Worm (Caenorhabditis elegans): Measurements from ENCODE around the gene nhr-269.
"Not testable (repeated sequence)": the region's sequence is repeated elsewhere in the genome, so short reads cannot be mapped to it uniquely, and the experiment has no call there.

Gene nhr-269

ce11 chrV:15388820-15389384 lies 19.3 kb upstream of the nhr-269 start, which contains the start of gene srh-170:
Gene srh-170, minus strand, starts transcription at chrV:15388870.
- TF ChIP-seq him-1 (tag; optimal IDR thresholded peaks at IDR 0.05), result no peak
- TF ChIP-seq W03F9.2 (tag; optimal IDR thresholded peaks at IDR 0.05), result no peak
- no peak for TF ChIP-seq dao-5 (tag; optimal IDR thresholded peaks at IDR 0.05)

- TF ChIP-seq him-1 (tag; optimal IDR thresholded peaks at IDR 0.05) (no peak), W03F9.2 (tag; optimal IDR thresholded peaks at IDR 0.05) (no peak), dao-5 (tag; optimal IDR thresholded peaks at IDR 0.05) (no peak)
These were observed 15.1 kb upstream of the nhr-269 start, which contains the start of gene str-102 for ce11 chrV:15384733-15385132. Gene str-102, plus strand, starts transcription at chrV:15385033.

- TF ChIP-seq W03F9.2 (tag; optimal IDR thresholded peaks at IDR 0.05), result no peak
These were observed 14.1 kb upstream of the nhr-269 start, which contains the start of gene str-88 for ce11 chrV:15383739-15384138. Gene str-88, minus strand, starts transcription at chrV:15383839.

- TF ChIP-seq dao-5 (tag; optimal IDR thresholded peaks at IDR 0.05), result no peak
- TF ChIP-seq W03F9.2 (tag; optimal IDR thresholded peaks at IDR 0.05), result no peak
- TF ChIP-seq him-1 (tag; optimal IDR thresholded peaks at IDR 0.05), result no peak
These were observed 11.2 kb upstream of the nhr-269 start, which contains the start of gene dhs-23 for ce11 chrV:15380857-15381256. Gene dhs-23, plus strand, starts transcription at chrV:15381219.

ce11 chrV:15379817-15380216 lies 10.2 kb upstream of the nhr-269 start, which contains the start of gene srh-251:
Gene srh-251, minus strand, starts transcription at chrV:15379917.
- TF ChIP-seq W03F9.2 (tag; optimal IDR thresholded peaks at IDR 0.05) (no peak), dao-5 (tag; optimal IDR thresholded peaks at IDR 0.05) (no peak), him-1 (tag; optimal IDR thresholded peaks at IDR 0.05) (no peak)

- no peak for TF ChIP-seq him-1 (tag; optimal IDR thresholded peaks at IDR 0.05)
- no peak for TF ChIP-seq W03F9.2 (tag; optimal IDR thresholded peaks at IDR 0.05)
- TF ChIP-seq dao-5 (tag; optimal IDR thresholded peaks at IDR 0.05), result no peak
These were observed 8.3 kb upstream of the nhr-269 start, which contains the start of gene srh-122 for ce11 chrV:15377903-15378302. Gene srh-122, minus strand, starts transcription at chrV:15378003.

ce11 chrV:15376223-15376622 lies 6.6 kb upstream of the nhr-269 start, which contains the start of gene srh-52:
Gene srh-52, minus strand, starts transcription at chrV:15376323.
- no peak for TF ChIP-seq dao-5 (tag; optimal IDR thresholded peaks at IDR 0.05)
- TF ChIP-seq W03F9.2 (tag; optimal IDR thresholded peaks at IDR 0.05), result no peak
- no peak for TF ChIP-seq him-1 (tag; optimal IDR thresholded peaks at IDR 0.05)

ce11 chrV:15367770-15368169 lies 1.8 kb downstream of the nhr-269 start:
- TF ChIP-seq dao-5 (tag; optimal IDR thresholded peaks at IDR 0.05) (no peak), him-1 (tag; optimal IDR thresholded peaks at IDR 0.05) (no peak), W03F9.2 (tag; optimal IDR thresholded peaks at IDR 0.05) (no peak)

ce11 chrV:15361412-15361811 lies 8.2 kb downstream of the nhr-269 start, which contains the start of gene ech-1.1:
Gene ech-1.1, minus strand, starts transcription at chrV:15361512.
- TF ChIP-seq W03F9.2, him-1, dao-5 (tag; optimal IDR thresholded peaks at IDR 0.05): not testable (repeated sequence)

- no peak for TF ChIP-seq dao-5 (tag; optimal IDR thresholded peaks at IDR 0.05)
- TF ChIP-seq him-1 (tag; optimal IDR thresholded peaks at IDR 0.05), result no peak
- no peak for TF ChIP-seq W03F9.2 (tag; optimal IDR thresholded peaks at IDR 0.05)
These were observed 15.0 kb downstream of the nhr-269 start, which contains the start of gene C29F3.7 for ce11 chrV:15354648-15355047. Gene C29F3.7, plus strand, starts transcription at chrV:15354901.

- TF ChIP-seq W03F9.2 (tag; optimal IDR thresholded peaks at IDR 0.05) (no peak), him-1 (tag; optimal IDR thresholded peaks at IDR 0.05) (no peak), dao-5 (tag; optimal IDR thresholded peaks at IDR 0.05) (no peak)
These were observed 17.2 kb downstream of the nhr-269 start, which contains the start of gene srx-58 for ce11 chrV:15352376-15352775. Gene srx-58, plus strand, starts transcription at chrV:15352676.

ce11 chrV:15350615-15351014 lies 19.0 kb downstream of the nhr-269 start, which contains the start of gene clec-231:
Gene clec-231, minus strand, starts transcription at chrV:15350715.
- TF ChIP-seq W03F9.2 (tag; optimal IDR thresholded peaks at IDR 0.05) (no peak), him-1 (tag; optimal IDR thresholded peaks at IDR 0.05) (no peak), dao-5 (tag; optimal IDR thresholded peaks at IDR 0.05) (no peak)

ce11 chrV:15349044-15349443 lies 20.6 kb downstream of the nhr-269 start, which contains the start of gene clec-230:
Gene clec-230, minus strand, starts transcription at chrV:15349144.
- TF ChIP-seq W03F9.2 (tag; optimal IDR thresholded peaks at IDR 0.05) (no peak), him-1 (tag; optimal IDR thresholded peaks at IDR 0.05) (no peak), dao-5 (tag; optimal IDR thresholded peaks at IDR 0.05) (no peak)

ce11 chrV:15347292-15347691 lies 22.3 kb downstream of the nhr-269 start, which contains the start of gene C29F3.3:
Gene C29F3.3, minus strand, starts transcription at chrV:15347392.
- TF ChIP-seq him-1 (tag; optimal IDR thresholded peaks at IDR 0.05) (no peak), dao-5 (tag; optimal IDR thresholded peaks at IDR 0.05) (no peak), W03F9.2 (tag; optimal IDR thresholded peaks at IDR 0.05) (no peak)
